Fruit fly (Drosophila melanogaster) whole organism, pupa: ENCODE results near the gene TwdlC.
A peak's percentile ranks its signal among the peaks of the same experiment; 100 is the strongest.

Experiments
- CG10348 ChIP-seq: fragments of 200-800 bp; sonication (Bioruptor generic); IDR thresholded peaks from 2 replicates; pipeline ENCODE4 v1.3.6; 2022; ENCODE audit warnings: missing biosample characterization, missing genetic modification characterization
- CG12605 ChIP-seq: fragments of 200-800 bp; sonication (Bioruptor generic); IDR thresholded peaks from 2 replicates; pipeline ENCODE4 v1.3.6; 2022; ENCODE audit warnings: missing biosample characterization, missing genetic modification characterization
- CG13204 ChIP-seq: fragments of 200-800 bp; sonication (Bioruptor generic); optimal IDR thresholded peaks from 2 replicates; lab custom pipeline; 2018; ENCODE audit warnings: missing biosample characterization, mild to moderate bottlenecking, missing genetic modification characterization, moderate library complexity
- CG14655 ChIP-seq: fragments of 200-800 bp; sonication (Bioruptor generic); optimal IDR thresholded peaks from 3 replicates; lab custom pipeline; 2017; ENCODE audit warnings: mild to moderate bottlenecking, missing biosample characterization, missing genetic modification reagents, missing genetic modification characterization
- CG15710 ChIP-seq: fragments of 200-800 bp; sonication (Bioruptor generic); optimal IDR thresholded peaks from 2 replicates; lab custom pipeline; 2018; ENCODE audit warnings: missing biosample characterization, mild to moderate bottlenecking, missing genetic modification characterization, moderate library complexity
- CG17806 ChIP-seq: fragments of 200-800 bp; sonication (Bioruptor generic); optimal IDR thresholded peaks from 2 replicates; lab custom pipeline; 2018; ENCODE audit warnings: missing biosample characterization, mild to moderate bottlenecking, missing genetic modification characterization, moderate library complexity
- CG32121 ChIP-seq: fragments of 200-800 bp; sonication (Bioruptor generic); IDR thresholded peaks from 2 replicates; pipeline ENCODE4 v1.3.6; 2022; ENCODE audit warnings: missing biosample characterization, missing genetic modification characterization
- CG34367 ChIP-seq: fragments of 200-800 bp; sonication (Bioruptor generic); optimal IDR thresholded peaks from 2 replicates; lab custom pipeline; 2018; ENCODE audit warnings: missing biosample characterization, mild to moderate bottlenecking, missing genetic modification characterization
- CG4496 ChIP-seq: fragments of 200-800 bp; sonication (Bioruptor generic); IDR thresholded peaks from 3 replicates; pipeline ENCODE4 v1.3.6; 2022; ENCODE audit warnings: missing biosample characterization, missing genetic modification characterization
- CG8159 ChIP-seq: fragments of 200-800 bp; sonication (Bioruptor generic); optimal IDR thresholded peaks from 3 replicates; lab custom pipeline; 2018; ENCODE audit warnings: missing biosample characterization, mild to moderate bottlenecking, missing genetic modification characterization, moderate library complexity
- CG8301 ChIP-seq: fragments of 200-800 bp; sonication (Bioruptor generic); optimal IDR thresholded peaks from 2 replicates; lab custom pipeline; 2018; ENCODE audit warnings: missing biosample characterization, mild to moderate bottlenecking, missing genetic modification characterization
- CG9948 ChIP-seq: fragments of 200-800 bp; sonication (Bioruptor generic); optimal IDR thresholded peaks from 2 replicates; lab custom pipeline; 2018; ENCODE audit warnings: missing biosample characterization, mild to moderate bottlenecking, missing genetic modification characterization, moderate library complexity
- D1 ChIP-seq: fragments of 200-800 bp; sonication (Bioruptor generic); optimal IDR thresholded peaks from 2 replicates; lab custom pipeline; 2018; ENCODE audit warnings: missing biosample characterization, mild to moderate bottlenecking, missing genetic modification characterization, moderate library complexity
- EcR ChIP-seq: fragments of 200-800 bp; sonication (Bioruptor generic); optimal IDR thresholded peaks from 3 replicates; lab custom pipeline; 2019; ENCODE audit warnings: missing biosample characterization, missing genetic modification characterization, mild to moderate bottlenecking, moderate library complexity, missing genetic modification reagents
- Ets98B ChIP-seq: fragments of 200-800 bp; sonication (Bioruptor generic); IDR thresholded peaks from 2 replicates; pipeline ENCODE4 v1.3.6; 2022; ENCODE audit warnings: missing biosample characterization, missing genetic modification characterization
- Pif1A ChIP-seq: fragments of 200-800 bp; sonication (Bioruptor generic); optimal IDR thresholded peaks from 3 replicates; lab custom pipeline; 2016; ENCODE audit warnings: missing biosample characterization, missing genetic modification characterization
- Pif1B ChIP-seq: fragments of 200-800 bp; sonication (Bioruptor generic); optimal IDR thresholded peaks from 3 replicates; lab custom pipeline; 2016; ENCODE audit warnings: missing biosample characterization, missing genetic modification characterization
- Snoo ChIP-seq: fragments of 200-800 bp; sonication (Bioruptor generic); optimal IDR thresholded peaks from 3 replicates; lab custom pipeline; 2017; ENCODE audit warnings: missing biosample characterization, mild to moderate bottlenecking, missing genetic modification characterization, inconsistent platforms
- fd96Ca ChIP-seq: fragments of 200-800 bp; sonication (Bioruptor generic); IDR thresholded peaks from 3 replicates; pipeline ENCODE4 v1.3.6; 2022; ENCODE audit warnings: missing biosample characterization, missing genetic modification characterization
- gl ChIP-seq: fragments of 200-800 bp; sonication (Bioruptor generic); optimal IDR thresholded peaks from 2 replicates; lab custom pipeline; 2018; ENCODE audit warnings: missing biosample characterization, mild to moderate bottlenecking, missing genetic modification characterization
- rn ChIP-seq: fragments of 200-800 bp; sonication (Bioruptor generic); IDR thresholded peaks from 2 replicates; pipeline ENCODE4 v1.3.6; 2022; ENCODE audit warnings: missing biosample characterization, missing genetic modification characterization

The TwdlC gene

dm6 chr3R:27018187-27018586 lies 23.6 kb downstream of the TwdlC start, which contains the start of gene CG17192:
Gene CG17192, minus strand, starts transcription at chr3R:27018287.
- TF ChIP-seq gl (tag; lab: Kevin White, UChicago) (no peak), CG12605 (GFP tag; lab: Robert Waterston, UW) (no peak), CG32121 (GFP tag; lab: Robert Waterston, UW) (no peak), D1 (no peak), rn (GFP tag; lab: Robert Waterston, UW) (no peak), Ets98B (GFP tag; lab: Robert Waterston, UW) (no peak)

- TF ChIP-seq CG10348 (GFP tag; lab: Robert Waterston, UW) (no peak), CG8159 (tag; lab: Kevin White, UChicago) (no peak), Pif1B (GFP tag; lab: Kevin White, UChicago) (no peak), rn (GFP tag; lab: Robert Waterston, UW) (no peak), CG32121 (GFP tag; lab: Robert Waterston, UW) (no peak), CG17806 (no peak), Snoo (no peak), CG8301 (tag; lab: Kevin White, UChicago) (no peak), CG14655 (no peak), Ets98B (GFP tag; lab: Robert Waterston, UW) (no peak)
These were observed 25.1 kb downstream of the TwdlC start, which contains the start of gene CG17191 for dm6 chr3R:27019701-27020172. Gene CG17191, minus strand, starts transcription at chr3R:27019751.

dm6 chr3R:27021278-27021677 lies 26.6 kb downstream of the TwdlC start, which contains the start of gene CG6283:
Gene CG6283, minus strand, starts transcription at chr3R:27021378.
- TF ChIP-seq CG12605 (GFP tag; lab: Robert Waterston, UW) (no peak), CG15710 (tag; lab: Kevin White, UChicago) (no peak), CG4496 (GFP tag; lab: Robert Waterston, UW) (no peak), rn (GFP tag; lab: Robert Waterston, UW) (no peak), CG17806 (no peak), D1 (no peak), CG34367 (tag; lab: Kevin White, UChicago) (no peak), CG8301 (tag; lab: Kevin White, UChicago) (no peak), gl (tag; lab: Kevin White, UChicago) (no peak), Pif1B (GFP tag; lab: Kevin White, UChicago) (no peak), EcR (no peak), CG14655 (no peak), fd96Ca (GFP tag; lab: Robert Waterston, UW) (no peak)

dm6 chr3R:27023117-27023516 lies 28.5 kb downstream of the TwdlC start, which contains the start of gene CG6277:
Gene CG6277, minus strand, starts transcription at chr3R:27023217.
- no peak for TF ChIP-seq CG12605 (GFP tag; lab: Robert Waterston, UW)
- no peak for TF ChIP-seq fd96Ca (GFP tag; lab: Robert Waterston, UW)
- no peak for TF ChIP-seq Snoo
- TF ChIP-seq CG14655, result no peak
- no peak for TF ChIP-seq Pif1A (GFP tag; lab: Kevin White, UChicago)
- no peak for TF ChIP-seq CG32121 (GFP tag; lab: Robert Waterston, UW)
- no peak for TF ChIP-seq CG13204 (GFP tag; lab: Kevin White, UChicago)
- TF ChIP-seq CG15710 (tag; lab: Kevin White, UChicago), result no peak
- no peak for TF ChIP-seq EcR
- TF ChIP-seq CG34367 (tag; lab: Kevin White, UChicago), result no peak
- no peak for TF ChIP-seq CG8159 (tag; lab: Kevin White, UChicago)
- no peak for TF ChIP-seq CG17806
- TF ChIP-seq CG8301 (tag; lab: Kevin White, UChicago), result no peak
- TF ChIP-seq rn (GFP tag; lab: Robert Waterston, UW), result no peak
- TF ChIP-seq, all 21 proteins: peak for 0

dm6 chr3R:27026009-27026408 lies 31.4 kb downstream of the TwdlC start, which contains the start of gene CG6271:
Gene CG6271, minus strand, starts transcription at chr3R:27026109.
- TF ChIP-seq CG32121 (GFP tag; lab: Robert Waterston, UW) (no peak), CG8159 (tag; lab: Kevin White, UChicago) (no peak), CG12605 (GFP tag; lab: Robert Waterston, UW) (no peak), rn (GFP tag; lab: Robert Waterston, UW) (no peak), CG4496 (GFP tag; lab: Robert Waterston, UW) (no peak), EcR (no peak), fd96Ca (GFP tag; lab: Robert Waterston, UW) (no peak), CG10348 (GFP tag; lab: Robert Waterston, UW) (no peak), Pif1B (GFP tag; lab: Kevin White, UChicago) (no peak), CG13204 (GFP tag; lab: Kevin White, UChicago) (no peak), Ets98B (GFP tag; lab: Robert Waterston, UW) (no peak), CG15710 (tag; lab: Kevin White, UChicago) (no peak), Pif1A (GFP tag; lab: Kevin White, UChicago) (no peak), CG34367 (tag; lab: Kevin White, UChicago) (no peak), CG8301 (tag; lab: Kevin White, UChicago) (no peak), CG9948 (tag; lab: Kevin White, UChicago) (no peak), Snoo (no peak), CG14655 (no peak)

dm6 chr3R:27033935-27034334 lies 39.3 kb downstream of the TwdlC start:
- TF ChIP-seq rn (GFP tag; lab: Robert Waterston, UW) (no peak), CG34367 (tag; lab: Kevin White, UChicago) (no peak), CG8301 (tag; lab: Kevin White, UChicago) (peak; percentile 55), CG12605 (GFP tag; lab: Robert Waterston, UW) (no peak), EcR (no peak), fd96Ca (GFP tag; lab: Robert Waterston, UW) (no peak), CG8159 (tag; lab: Kevin White, UChicago) (no peak), CG15710 (tag; lab: Kevin White, UChicago) (no peak), Ets98B (GFP tag; lab: Robert Waterston, UW) (0 out of 2 replicates have a peak, but pooled peaks have one; percentile 22), gl (tag; lab: Kevin White, UChicago) (no peak), Pif1B (GFP tag; lab: Kevin White, UChicago) (no peak), CG32121 (GFP tag; lab: Robert Waterston, UW) (no peak), CG9948 (tag; lab: Kevin White, UChicago) (no peak), CG4496 (GFP tag; lab: Robert Waterston, UW) (0 out of 3 replicates have a peak, but pooled peaks have one; percentile 17), CG14655 (peak; percentile 50), Snoo (no peak), Pif1A (GFP tag; lab: Kevin White, UChicago) (no peak), D1 (no peak), CG10348 (GFP tag; lab: Robert Waterston, UW) (no peak), CG13204 (GFP tag; lab: Kevin White, UChicago) (no peak), CG17806 (no peak)
